Worm (Caenorhabditis elegans): ENCODE measurements around the gene flad-1.

DNA sequence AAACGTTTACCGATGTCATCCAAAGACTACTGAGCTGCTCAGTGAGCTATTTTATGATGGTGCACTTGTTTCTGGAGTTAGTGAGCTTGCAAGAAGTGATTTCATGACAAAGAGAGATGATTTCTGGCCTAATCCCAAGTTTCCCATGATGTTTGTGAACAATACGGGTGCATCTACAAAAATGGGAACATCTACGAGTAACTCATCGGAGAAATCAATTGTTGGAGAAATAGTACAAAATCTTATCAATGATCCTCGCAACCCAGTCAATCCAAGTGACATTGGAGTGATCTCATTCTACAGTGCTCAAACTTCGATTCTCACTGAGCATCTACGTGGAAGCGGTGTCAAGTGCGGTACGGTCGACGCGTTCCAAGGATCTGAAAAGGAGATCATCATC lies 15.5 kb upstream of the flad-1 start:
- TF ChIP-seq pha-4 (tag; optimal IDR thresholded peaks at IDR 0.05) = no peak
- TF ChIP-seq zag-1 (tag; optimal IDR thresholded peaks at IDR 0.05) = no peak
- no peak for TF ChIP-seq nfya-1 (tag; optimal IDR thresholded peaks at IDR 0.05; ENCODE audit: insufficient read depth)

Data from whole organism, L3 larva.